Fruit fly (Drosophila melanogaster) whole organism, embryonic: ENCODE measurements around the gene CG11828.

Experiments used
- Asciz ChIP-seq: fragments of 200-800 bp; sonication (Bioruptor generic); optimal IDR thresholded peaks from 2 replicates; lab custom pipeline; 2017; ENCODE audit warnings: missing biosample characterization, mild to moderate bottlenecking, missing genetic modification characterization, missing genetic modification reagents
- Bgb ChIP-seq: fragments of 200-800 bp; sonication (Bioruptor generic); IDR thresholded peaks from 2 replicates; pipeline ENCODE4 v1.3.6; 2022; ENCODE audit warnings: missing biosample characterization, missing genetic modification characterization; ENCODE audit not compliant: partially characterized antibody
- Bteb2 ChIP-seq: fragments of 200-800 bp; sonication (Bioruptor generic); optimal IDR thresholded peaks from 2 replicates; lab custom pipeline; 2016; ENCODE audit warnings: missing biosample characterization, missing genetic modification characterization
- CG10147 ChIP-seq: fragments of 200-800 bp; sonication (Bioruptor generic); optimal IDR thresholded peaks from 2 replicates; lab custom pipeline; 2019; ENCODE audit warnings: missing biosample characterization, mild to moderate bottlenecking, missing genetic modification characterization, moderate library complexity
- CG10267 ChIP-seq: fragments of 200-800 bp; sonication (Bioruptor generic); optimal IDR thresholded peaks from 2 replicates; lab custom pipeline; 2018; ENCODE audit warnings: missing biosample characterization, mild to moderate bottlenecking, missing genetic modification characterization, moderate library complexity
- CG11247 ChIP-seq: fragments of 200-800 bp; sonication (Bioruptor generic); IDR thresholded peaks from 2 replicates; pipeline ENCODE4 v1.3.6; 2022; ENCODE audit warnings: missing biosample characterization, missing genetic modification characterization
- CG1233 ChIP-seq: fragments of 200-800 bp; sonication (Bioruptor generic); optimal IDR thresholded peaks from 4 replicates; lab custom pipeline; 2018; ENCODE audit warnings: missing biosample characterization, mild to moderate bottlenecking, missing genetic modification characterization
- CG12391 ChIP-seq: fragments of 200-800 bp; sonication (Bioruptor generic); optimal IDR thresholded peaks from 3 replicates; lab custom pipeline; 2018; ENCODE audit warnings: missing biosample characterization, mild to moderate bottlenecking, missing genetic modification characterization, moderate library complexity
- CG12769 ChIP-seq: fragments of 200-800 bp; sonication (Bioruptor generic); optimal IDR thresholded peaks from 2 replicates; lab custom pipeline; 2019; ENCODE audit warnings: missing biosample characterization, mild to moderate bottlenecking, missing genetic modification characterization, moderate library complexity
- CG14667 ChIP-seq: fragments of 200-800 bp; sonication (Bioruptor generic); IDR thresholded peaks from 2 replicates; pipeline ENCODE4 v1.3.6; 2022; ENCODE audit warnings: missing biosample characterization, missing genetic modification characterization
- CG31365 ChIP-seq: fragments of 200-800 bp; sonication (Bioruptor generic); optimal IDR thresholded peaks from 2 replicates; lab custom pipeline; 2018; ENCODE audit warnings: missing biosample characterization, mild to moderate bottlenecking, missing genetic modification characterization
- CG3163 ChIP-seq: fragments of 200-800 bp; sonication (Bioruptor generic); optimal IDR thresholded peaks from 3 replicates; lab custom pipeline; 2016; ENCODE audit warnings: missing biosample characterization, missing genetic modification characterization
- CG34224 ChIP-seq: fragments of 200-800 bp; sonication (Bioruptor generic); IDR thresholded peaks from 3 replicates; pipeline ENCODE4 v1.3.6; 2022; ENCODE audit warnings: missing biosample characterization, missing genetic modification characterization; ENCODE audit not compliant: partially characterized antibody
- CG42726 ChIP-seq: fragments of 200-800 bp; sonication (Bioruptor generic); IDR thresholded peaks from 2 replicates; pipeline ENCODE4 v1.3.6; 2022; ENCODE audit warnings: missing biosample characterization, missing genetic modification characterization; ENCODE audit not compliant: partially characterized antibody
- CG6683 ChIP-seq: fragments of 200-800 bp; sonication (Bioruptor generic); optimal IDR thresholded peaks from 2 replicates; lab custom pipeline; 2017; ENCODE audit warnings: missing biosample characterization, mild to moderate bottlenecking, missing genetic modification characterization, missing genetic modification reagents
- CG8089 ChIP-seq: fragments of 200-800 bp; sonication (Bioruptor generic); optimal IDR thresholded peaks from 3 replicates; lab custom pipeline; 2016; ENCODE audit warnings: missing biosample characterization, missing genetic modification characterization
- Dip3 ChIP-seq: fragments of 200-800 bp; sonication (Bioruptor generic); optimal IDR thresholded peaks from 3 replicates; lab custom pipeline; 2016; ENCODE audit warnings: missing biosample characterization, missing genetic modification characterization
- Elba2 ChIP-seq: fragments of 200-800 bp; sonication (Bioruptor generic); optimal IDR thresholded peaks from 3 replicates; lab custom pipeline; 2016; ENCODE audit warnings: missing biosample characterization, missing genetic modification characterization
- H15 ChIP-seq: fragments of 200-800 bp; sonication (Bioruptor generic); IDR thresholded peaks from 3 replicates; pipeline ENCODE4 v1.3.6; 2022; ENCODE audit warnings: missing biosample characterization, missing genetic modification characterization
- Hr39 ChIP-seq: fragments of >200 bp; optimal IDR thresholded peaks from 2 replicates; lab custom pipeline; 2017
- Lhr ChIP-seq: fragments of 200-800 bp; sonication (Bioruptor generic); optimal IDR thresholded peaks from 3 replicates; lab custom pipeline; 2017; ENCODE audit warnings: mild to moderate bottlenecking, missing biosample characterization, missing genetic modification reagents, missing genetic modification characterization
- Mrtf ChIP-seq: fragments of 200-800 bp; sonication (Bioruptor generic); IDR thresholded peaks from 3 replicates; pipeline ENCODE4 v1.3.6; 2022; ENCODE audit warnings: missing biosample characterization, missing genetic modification characterization
- Oli ChIP-seq: fragments of 200-800 bp; sonication (Bioruptor generic); optimal IDR thresholded peaks from 2 replicates; lab custom pipeline; 2018; ENCODE audit warnings: missing biosample characterization, mild to moderate bottlenecking, missing genetic modification characterization, moderate library complexity
- Opbp ChIP-seq: fragments of 200-800 bp; sonication (Bioruptor generic); IDR thresholded peaks from 3 replicates; pipeline ENCODE4 v1.3.6; 2022; ENCODE audit warnings: missing biosample characterization, missing genetic modification characterization; ENCODE audit not compliant: partially characterized antibody
- Optix ChIP-seq: fragments of 200-800 bp; sonication (Bioruptor generic); IDR thresholded peaks from 3 replicates; pipeline ENCODE4 v1.3.6; 2022; ENCODE audit warnings: missing biosample characterization, missing genetic modification characterization
- Scr ChIP-seq: fragments of 200-800 bp; sonication (Bioruptor generic); IDR thresholded peaks from 2 replicates; pipeline ENCODE4 v1.3.6; 2022; ENCODE audit warnings: missing biosample characterization, missing genetic modification characterization; ENCODE audit not compliant: partially characterized antibody
- Spps ChIP-seq: fragments of 200-800 bp; sonication (Bioruptor generic); optimal IDR thresholded peaks from 2 replicates; lab custom pipeline; 2018; ENCODE audit warnings: missing biosample characterization, mild to moderate bottlenecking, missing genetic modification characterization
- Sry-β ChIP-seq: fragments of 200-800 bp; sonication (Bioruptor generic); optimal IDR thresholded peaks from 2 replicates; lab custom pipeline; 2018; ENCODE audit warnings: missing biosample characterization, mild to moderate bottlenecking, missing genetic modification characterization, moderate library complexity
- Tbp ChIP-seq: fragments of >200 bp; optimal IDR thresholded peaks from 2 replicates; lab custom pipeline; 2018; ENCODE audit warnings: missing biosample characterization, missing genetic modification characterization
- Trl ChIP-seq, 3 experiments: fragments of >200 bp in 2 of 3; fragments of 200-800 bp in 1 of 3; sonication (Bioruptor generic) in 1 of 3; optimal IDR thresholded peaks; 2 replicates in 1 of 3; 3 replicates in 2 of 3; lab custom pipeline; 2016 to 2017; ENCODE audit warnings: missing biosample characterization in 1 of 3, missing genetic modification characterization in 1 of 3
- Xbp1 ChIP-seq: fragments of 200-800 bp; sonication (Bioruptor generic); optimal IDR thresholded peaks from 3 replicates; lab custom pipeline; 2016; ENCODE audit warnings: missing biosample characterization, mild to moderate bottlenecking, missing genetic modification characterization
- exex ChIP-seq: fragments of 200-800 bp; sonication (Bioruptor generic); optimal IDR thresholded peaks from 4 replicates; lab custom pipeline; 2018; ENCODE audit warnings: missing biosample characterization, mild to moderate bottlenecking, missing genetic modification characterization, moderate library complexity
- fd64A ChIP-seq: fragments of 200-800 bp; sonication (Bioruptor generic); optimal IDR thresholded peaks from 3 replicates; lab custom pipeline; 2018; ENCODE audit warnings: missing biosample characterization, mild to moderate bottlenecking, missing genetic modification characterization
- gro ChIP-seq: fragments of 200-800 bp; sonication (Bioruptor generic); optimal IDR thresholded peaks from 2 replicates; lab custom pipeline; 2016; ENCODE audit warnings: missing biosample characterization, missing genetic modification characterization
- hb ChIP-seq: fragments of 200-800 bp; sonication (Bioruptor generic); IDR thresholded peaks from 3 replicates; pipeline ENCODE4 v1.3.6; 2022; ENCODE audit warnings: missing biosample characterization, missing genetic modification characterization; ENCODE audit not compliant: partially characterized antibody
- her ChIP-seq: fragments of 200-800 bp; sonication (Bioruptor generic); optimal IDR thresholded peaks from 2 replicates; lab custom pipeline; 2016; ENCODE audit warnings: missing biosample characterization, missing genetic modification characterization
- kah ChIP-seq: fragments of 200-800 bp; sonication (Bioruptor generic); optimal IDR thresholded peaks from 2 replicates; lab custom pipeline; 2018; ENCODE audit warnings: missing biosample characterization, mild to moderate bottlenecking, missing genetic modification characterization
- lmd ChIP-seq: fragments of 200-800 bp; sonication (Bioruptor generic); IDR thresholded peaks from 2 replicates; pipeline ENCODE4 v1.3.6; 2022; ENCODE audit warnings: missing biosample characterization, missing genetic modification characterization
- odd ChIP-seq: fragments of 200-800 bp; sonication (Bioruptor generic); optimal IDR thresholded peaks from 2 replicates; lab custom pipeline; 2017; ENCODE audit warnings: missing biosample characterization, mild to moderate bottlenecking, missing genetic modification characterization
- pan ChIP-seq, 4 experiments: fragments of >200 bp in 3 of 4; fragments of 200-800 bp in 1 of 4; sonication (Bioruptor generic) in 1 of 4; optimal IDR thresholded peaks in 3 of 4; IDR thresholded peaks in 1 of 4; 2 replicates each; pipeline versions ENCODE4 v1.3.6 to Lab custom; 2017 to 2022; ENCODE audit warnings: missing biosample characterization in 2 of 4, missing genetic modification characterization in 2 of 4, mixed read lengths in 1 of 4
- rib ChIP-seq: fragments of 200-800 bp; sonication (Bioruptor generic); IDR thresholded peaks from 2 replicates; pipeline ENCODE4 v1.3.6; 2022; ENCODE audit warnings: missing biosample characterization, missing genetic modification characterization
- sens ChIP-seq: fragments of 200-800 bp; sonication (Bioruptor generic); peaks from one replicate; lab custom pipeline; 2016; ENCODE audit warnings: missing biosample characterization, missing genetic modification characterization
- sima ChIP-seq: fragments of 200-800 bp; sonication (Bioruptor generic); optimal IDR thresholded peaks from 2 replicates; lab custom pipeline; 2016; ENCODE audit warnings: missing biosample characterization, missing genetic modification characterization
- ssp ChIP-seq: fragments of 200-800 bp; sonication (Bioruptor generic); IDR thresholded peaks from 2 replicates; pipeline ENCODE4 v1.3.6; 2022; ENCODE audit warnings: missing biosample characterization, missing genetic modification characterization
- sug ChIP-seq: fragments of 200-800 bp; optimal IDR thresholded peaks from 2 replicates; lab custom pipeline; 2019; ENCODE audit warnings: missing biosample characterization, mild to moderate bottlenecking, missing genetic modification characterization, moderate library complexity
- trh ChIP-seq: fragments of 200-800 bp; sonication (Bioruptor generic); optimal IDR thresholded peaks from 2 replicates; lab custom pipeline; 2016; ENCODE audit warnings: missing biosample characterization, missing genetic modification characterization
- tup ChIP-seq: fragments of 200-800 bp; sonication (Bioruptor generic); optimal IDR thresholded peaks from 2 replicates; lab custom pipeline; 2016; ENCODE audit warnings: missing biosample characterization, mild to moderate bottlenecking, missing genetic modification characterization, moderate library complexity
- vfl ChIP-seq: fragments of 200-800 bp; sonication (Bioruptor generic); optimal IDR thresholded peaks from 2 replicates; lab custom pipeline; 2016; ENCODE audit warnings: missing biosample characterization, missing genetic modification characterization

Gene CG11828

dm6 chr3R:28887559-28888432, 35.0 kb upstream of the CG11828 start, which contains the start of the genes CG33203 and Doa (continued):
- TF ChIP-seq Optix (0 out of 3 replicates have a peak, but pooled peaks have one; percentile 18), kah (GFP tag; lab: Kevin White, UChicago) (no peak), gro (peak; percentile 31), CG12769 (tag; lab: Kevin White, UChicago) (peak; percentile 34), Sry-β (GFP tag; lab: Kevin White, UChicago) (no peak), CG12391 (peak; percentile 28), sima (GFP tag; lab: Kevin White, UChicago) (peak; percentile 39), Bteb2 (GFP tag; lab: Kevin White, UChicago) (peak; percentile 26), odd (GFP tag; lab: Kevin White, UChicago) (no peak), her (GFP tag; lab: Kevin White, UChicago) (peak; percentile 30), exex (tag; lab: Kevin White, UChicago) (no peak), CG31365 (tag; lab: Kevin White, UChicago) (no peak), Dip3 (GFP tag; lab: Kevin White, UChicago) (peak; percentile 17), CG6683 (GFP tag; lab: Kevin White, UChicago) (no peak), CG3163 (GFP tag; lab: Kevin White, UChicago) (peak; percentile 26), Tbp (no peak), CG8089 (no peak), rib (GFP tag; lab: Robert Waterston, UW) (no peak), Lhr (peak; percentile 80), Mrtf (GFP tag; lab: Robert Waterston, UW) (no peak), CG42726 (GFP tag; lab: Robert Waterston, UW) (peak; percentile 85), trh (GFP tag; lab: Kevin White, UChicago) (no peak), Trl (optimal IDR thresholded peaks at IDR 0.05; lab: Kevin White, UChicago) (no peak), Trl (GFP tag; optimal IDR thresholded peaks at IDR 0.05; lab: Kevin White, UChicago) (peak; percentile 47), sug (tag; lab: Kevin White, UChicago) (peak; percentile 32), CG10267 (tag; lab: Kevin White, UChicago) (peak; percentile 99), CG14667 (no peak), Oli (tag; lab: Kevin White, UChicago) (no peak), Spps (tag; lab: Kevin White, UChicago) (no peak), fd64A (GFP tag; lab: Kevin White, UChicago) (no peak), CG34224 (GFP tag; lab: Robert Waterston, UW) (peak; percentile 82), Elba2 (GFP tag; lab: Kevin White, UChicago) (no peak), sens (GFP tag; lab: Kevin White, UChicago) (peak; percentile 75), vfl (peak; percentile 46), CG11247 (GFP tag; lab: Robert Waterston, UW) (no peak; the same call in 1 of the 2 replicates), H15 (GFP tag; lab: Robert Waterston, UW) (no peak), hb (GFP tag; lab: Robert Waterston, UW) (peak; percentile 82; the same call in 2 of the 3 replicates), Xbp1 (GFP tag; lab: Kevin White, UChicago) (peak; percentile 42), tup (GFP tag; lab: Kevin White, UChicago) (no peak), ssp (GFP tag; lab: Robert Waterston, UW) (peak; percentile 54), Scr (peak; percentile 84), CG10147 (GFP tag; lab: Kevin White, UChicago) (no peak), Bgb (GFP tag; lab: Robert Waterston, UW) (peak; percentile 88), Opbp (GFP tag; lab: Robert Waterston, UW) (peak; percentile 87), pan (optimal IDR thresholded peaks at IDR 0.05; lab: Kevin White, UChicago) (no peak), pan (GFP tag; optimal IDR thresholded peaks at IDR 0.05 in 1 of 2, IDR thresholded peaks at IDR 0.05 in 1 of 2) (no peak), lmd (peak; percentile 26; the same call in 1 of the 2 replicates), Asciz (no peak), Hr39 (lab: Kevin White, UChicago) (no peak), CG1233 (peak; percentile 19)
